Worm (Caenorhabditis elegans): ENCODE measurements around the gene snf-12.

ce11 chrX:9011471-9011870 is 17.8 kb upstream of the snf-12 start:
- TF ChIP-seq B0310.2 (tag; optimal IDR thresholded peaks at IDR 0.05), result no peak
- no peak for TF ChIP-seq ama-1 (optimal IDR thresholded peaks at IDR 0.05)
- TF ChIP-seq tbx-11 (GFP tag; IDR thresholded peaks at IDR 0.05), result no peak
- TF ChIP-seq hmbx-1 (tag; optimal IDR thresholded peaks at IDR 0.05), result no peak
